Worm (Caenorhabditis elegans) whole organism, midembryonic: Measurements from ENCODE around the gene Y43F8B.12.

ENCODE experiments used
- T22C8.4 ChIP-seq: fragments of 200-800 bp; sonication (Bioruptor generic); IDR thresholded peaks from 2 replicates; pipeline ENCODE4 v1.3.6; 2022; ENCODE audit warnings: missing genetic modification characterization, missing compliant biosample characterization
- cog-1 ChIP-seq: sonication (generic microtip); optimal IDR thresholded peaks from 2 replicates; lab custom pipeline; 2016; ENCODE audit warnings: missing genetic modification characterization, missing compliant biosample characterization
- flt-1 ChIP-seq: fragments of 200-800 bp; sonication (Bioruptor generic); IDR thresholded peaks from 2 replicates; pipeline ENCODE4 v1.3.6; 2022; ENCODE audit warnings: missing genetic modification characterization, missing compliant biosample characterization
- klf-2 ChIP-seq: fragments of 200-800 bp; sonication (Bioruptor generic); conservative IDR thresholded peaks from 2 replicates; pipeline ENCODE4 v1.3.6; 2022; ENCODE audit warnings: missing genetic modification reagents, missing genetic modification characterization, missing compliant biosample characterization
- med-1 ChIP-seq: sonication (generic microtip); optimal IDR thresholded peaks from 2 replicates; lab custom pipeline; 2017; ENCODE audit warnings: missing genetic modification characterization, mild to moderate bottlenecking, missing compliant biosample characterization, antibody characterized with exemption, missing genetic modification reagents; ENCODE audit not compliant: insufficient read depth
- ref-1 ChIP-seq: fragments of 200-800 bp; sonication (Bioruptor generic); conservative IDR thresholded peaks from 2 replicates; pipeline ENCODE4 v1.3.6; 2022; ENCODE audit warnings: missing genetic modification reagents, missing genetic modification characterization, missing compliant biosample characterization
- tab-1 ChIP-seq: fragments of 200-800 bp; sonication (Bioruptor generic); IDR thresholded peaks from 2 replicates; pipeline ENCODE4 v1.3.6; 2022; ENCODE audit warnings: missing genetic modification characterization, missing compliant biosample characterization
- ztf-23 ChIP-seq: fragments of 200-800 bp; sonication (Bioruptor generic); IDR thresholded peaks from 2 replicates; pipeline ENCODE4 v1.3.6; 2022; ENCODE audit warnings: missing genetic modification reagents, missing genetic modification characterization, missing compliant biosample characterization
- ztf-29 ChIP-seq: fragments of 200-800 bp; sonication (Bioruptor generic); IDR thresholded peaks from 2 replicates; pipeline ENCODE4 v1.3.6; 2022; ENCODE audit warnings: missing genetic modification reagents, missing genetic modification characterization, missing compliant biosample characterization

Gene Y43F8B.12

ce11 chrV:19485261-19485660 lies 17.1 kb downstream of the Y43F8B.12 start, which contains the start of gene Y43F8B.28:
TSS of gene Y43F8B.28 (plus strand) at chrV:19485319.
- TF ChIP-seq tab-1 (GFP tag; lab: Robert Waterston, UW) (no peak), flt-1 (GFP tag; lab: Robert Waterston, UW) (no peak), cog-1 (tag; lab: Kevin White, UChicago) (no peak), med-1 (GFP tag; lab: Kevin White, UChicago) (no peak), ref-1 (no peak), ztf-29 (GFP tag; lab: Robert Waterston, UW) (no peak), ztf-23 (GFP tag; lab: Robert Waterston, UW) (no peak), T22C8.4 (GFP tag; lab: Robert Waterston, UW) (no peak), klf-2 (GFP tag; lab: Robert Waterston, UW) (no peak)

ce11 chrV:19485690-19486089 lies 17.5 kb downstream of the Y43F8B.12 start, which contains the start of gene Y43F8B.18:
TSS of gene Y43F8B.18 (plus strand) at chrV:19485990.
- TF ChIP-seq flt-1 (GFP tag; lab: Robert Waterston, UW) (no peak), ztf-29 (GFP tag; lab: Robert Waterston, UW) (no peak), cog-1 (tag; lab: Kevin White, UChicago) (no peak), klf-2 (GFP tag; lab: Robert Waterston, UW) (no peak), T22C8.4 (GFP tag; lab: Robert Waterston, UW) (no peak), ref-1 (no peak)

DNA sequence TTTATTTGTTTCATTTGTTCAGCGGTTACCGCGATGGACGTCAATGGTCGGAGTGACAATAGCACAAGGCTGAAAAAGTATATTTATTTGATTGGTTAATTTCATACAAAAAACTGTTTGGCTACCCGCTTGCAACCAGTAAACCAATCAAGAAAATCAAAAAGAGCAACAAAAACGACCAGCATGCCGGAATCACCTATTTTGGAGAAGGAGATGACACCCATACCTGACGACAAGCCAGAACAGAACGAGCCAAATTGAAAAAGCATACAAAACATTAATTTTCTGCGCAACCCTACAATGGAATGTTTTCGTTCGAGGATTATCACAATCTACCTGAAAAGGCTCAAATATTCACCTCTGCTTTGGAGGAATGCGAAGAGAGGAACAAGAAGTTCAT lies 22.3 kb downstream of the Y43F8B.12 start, which contains the start of gene Y43F8B.7:
Gene Y43F8B.7 (plus strand): TSS at position 301 of the 400 bp plus-strand sequence.
- TF ChIP-seq T22C8.4 (GFP tag; lab: Robert Waterston, UW) (no peak), flt-1 (GFP tag; lab: Robert Waterston, UW) (no peak), med-1 (GFP tag; lab: Kevin White, UChicago) (no peak), tab-1 (GFP tag; lab: Robert Waterston, UW) (no peak), cog-1 (tag; lab: Kevin White, UChicago) (no peak), klf-2 (GFP tag; lab: Robert Waterston, UW) (no peak), ref-1 (no peak), ztf-23 (GFP tag; lab: Robert Waterston, UW) (no peak)

DNA sequence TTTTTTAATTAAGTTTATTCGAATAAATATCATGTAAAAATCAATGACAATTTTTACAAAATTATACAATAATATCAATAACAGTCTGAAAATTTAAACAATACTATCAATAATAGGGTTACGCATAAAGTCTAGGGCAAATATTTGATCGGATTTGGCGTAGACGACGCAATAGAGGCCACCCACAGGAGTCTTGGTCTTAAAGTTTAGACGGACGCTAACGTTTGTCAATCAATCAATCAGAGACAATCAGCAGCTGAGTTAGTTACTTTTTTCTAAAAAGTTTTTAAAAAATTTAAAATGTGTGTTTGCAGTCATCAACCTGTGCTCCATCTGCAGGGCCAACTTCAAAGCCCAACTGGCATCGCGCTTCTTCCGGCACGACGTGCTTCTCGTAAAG lies 23.1 kb downstream of the Y43F8B.12 start, which contains the start of gene Y43F8B.29:
Gene Y43F8B.29 (plus strand): TSS at position 301 of the 400 bp plus-strand sequence.
- no peak for TF ChIP-seq flt-1 (GFP tag; lab: Robert Waterston, UW)
- no peak for TF ChIP-seq cog-1 (tag; lab: Kevin White, UChicago)
- TF ChIP-seq T22C8.4 (GFP tag; lab: Robert Waterston, UW) = no peak
- TF ChIP-seq klf-2 (GFP tag; lab: Robert Waterston, UW) = no peak
- TF ChIP-seq ref-1 = no peak
- TF ChIP-seq ztf-29 (GFP tag; lab: Robert Waterston, UW) = no peak
- no peak for TF ChIP-seq tab-1 (GFP tag; lab: Robert Waterston, UW)
- no peak for TF ChIP-seq med-1 (GFP tag; lab: Kevin White, UChicago)
- TF ChIP-seq ztf-23 (GFP tag; lab: Robert Waterston, UW) = no peak

DNA sequence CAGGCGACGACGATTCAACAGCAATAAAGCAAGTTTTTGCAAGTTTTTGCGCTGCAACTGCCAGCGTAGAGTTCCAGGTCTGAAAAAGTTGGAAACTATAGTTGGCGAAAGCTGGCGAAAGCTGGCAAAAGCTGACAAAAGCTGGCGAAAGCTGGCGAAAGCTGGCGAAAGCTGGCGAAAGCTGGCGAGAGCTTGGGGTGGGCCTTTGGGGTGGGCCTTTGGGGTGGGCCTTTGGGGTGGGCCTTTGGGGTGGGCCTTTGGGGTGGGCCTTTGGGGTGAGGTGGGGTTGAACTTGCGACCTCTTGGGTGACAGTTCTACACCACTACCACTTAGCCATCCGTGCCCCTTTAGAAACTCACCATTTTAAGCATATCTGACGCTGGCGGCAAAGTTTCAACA lies 27.0 kb downstream of the Y43F8B.12 start:
- TF ChIP-seq ztf-23 (GFP tag; lab: Robert Waterston, UW) (no peak), med-1 (GFP tag; lab: Kevin White, UChicago) (no peak), cog-1 (tag; lab: Kevin White, UChicago) (no peak), tab-1 (GFP tag; lab: Robert Waterston, UW) (no peak), T22C8.4 (GFP tag; lab: Robert Waterston, UW) (no peak), ztf-29 (GFP tag; lab: Robert Waterston, UW) (no peak), klf-2 (GFP tag; lab: Robert Waterston, UW) (no peak), ref-1 (no peak), flt-1 (GFP tag; lab: Robert Waterston, UW) (no peak)

- TF ChIP-seq ref-1 (no peak), ztf-29 (GFP tag; lab: Robert Waterston, UW) (no peak), ztf-23 (GFP tag; lab: Robert Waterston, UW) (no peak), med-1 (GFP tag; lab: Kevin White, UChicago) (no peak), flt-1 (GFP tag; lab: Robert Waterston, UW) (no peak), T22C8.4 (GFP tag; lab: Robert Waterston, UW) (no peak), tab-1 (GFP tag; lab: Robert Waterston, UW) (no peak), cog-1 (tag; lab: Kevin White, UChicago) (no peak), klf-2 (GFP tag; lab: Robert Waterston, UW) (no peak)
Observed at ce11 chrV:19495587-19495986, 27.4 kb downstream of the Y43F8B.12 start, which contains the start of gene scl-21. TSS of gene scl-21 (minus strand) at chrV:19495687.

- TF ChIP-seq klf-2 (GFP tag; lab: Robert Waterston, UW) = no peak
- TF ChIP-seq T22C8.4 (GFP tag; lab: Robert Waterston, UW) = no peak
- no peak for TF ChIP-seq cog-1 (tag; lab: Kevin White, UChicago)
- TF ChIP-seq tab-1 (GFP tag; lab: Robert Waterston, UW) = no peak
- TF ChIP-seq ztf-23 (GFP tag; lab: Robert Waterston, UW) = no peak
- TF ChIP-seq ref-1 = no peak
- no peak for TF ChIP-seq flt-1 (GFP tag; lab: Robert Waterston, UW)
- no peak for TF ChIP-seq med-1 (GFP tag; lab: Kevin White, UChicago)
- TF ChIP-seq ztf-29 (GFP tag; lab: Robert Waterston, UW) = no peak
Observed at ce11 chrV:19497087-19497486, 28.9 kb downstream of the Y43F8B.12 start.

DNA sequence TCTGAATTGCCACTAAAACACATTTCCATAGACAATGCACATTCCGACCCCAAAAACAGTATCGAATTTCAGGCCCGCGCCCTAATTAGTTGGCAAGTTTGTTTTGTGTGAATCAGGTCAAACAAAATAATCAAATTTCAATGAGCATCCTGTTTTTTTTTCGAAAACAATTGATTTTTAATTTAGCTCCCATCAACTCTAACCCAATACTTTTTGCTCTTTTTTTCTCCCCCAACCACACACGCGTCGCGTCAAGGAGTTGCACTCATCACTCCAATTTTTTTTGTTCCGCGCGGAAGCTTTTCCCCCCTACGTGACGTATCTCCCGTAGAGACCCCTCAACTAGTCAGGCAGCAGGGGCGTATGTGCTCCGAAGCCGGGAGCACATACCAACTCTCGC lies 33.2 kb downstream of the Y43F8B.12 start:
- TF ChIP-seq ref-1 (no peak), ztf-29 (GFP tag; lab: Robert Waterston, UW) (no peak), med-1 (GFP tag; lab: Kevin White, UChicago) (no peak), flt-1 (GFP tag; lab: Robert Waterston, UW) (no peak), T22C8.4 (GFP tag; lab: Robert Waterston, UW) (no peak), cog-1 (tag; lab: Kevin White, UChicago) (no peak), klf-2 (GFP tag; lab: Robert Waterston, UW) (no peak), tab-1 (GFP tag; lab: Robert Waterston, UW) (no peak), ztf-23 (GFP tag; lab: Robert Waterston, UW) (no peak)
